Worm (Caenorhabditis elegans): ENCODE results near the gene ddi-1.

The ddi-1 gene

ce11 chrIV:6522305-6522917, at the start of gene ddi-1:
TSS of gene ddi-1 (plus strand) at chrIV:6522867.
- no peak for TF ChIP-seq unc-62 (GFP tag; optimal IDR thresholded peaks at IDR 0.05)

ce11 chrIV:6473140-6473539, 49.5 kb upstream of the ddi-1 start, which contains the start of gene Y73B6BL.27:
TSS of gene Y73B6BL.27 (minus strand) at chrIV:6473240.
- no peak for TF ChIP-seq unc-62 (GFP tag; optimal IDR thresholded peaks at IDR 0.05)

ce11 chrIV:6474751-6475150, 47.9 kb upstream of the ddi-1 start:
- no peak for TF ChIP-seq unc-62 (GFP tag; optimal IDR thresholded peaks at IDR 0.05)

- TF ChIP-seq unc-62 (GFP tag; optimal IDR thresholded peaks at IDR 0.05) = no peak
Measured at ce11 chrIV:6480221-6480620, 42.4 kb upstream of the ddi-1 start, which contains the start of gene tyr-6. TSS of gene tyr-6 (plus strand) at chrIV:6480521.

ce11 chrIV:6480978-6481377, 41.7 kb upstream of the ddi-1 start:
- TF ChIP-seq unc-62 (GFP tag; optimal IDR thresholded peaks at IDR 0.05) = no peak

- TF ChIP-seq unc-62 (GFP tag; optimal IDR thresholded peaks at IDR 0.05) = no peak
Measured at ce11 chrIV:6487047-6487446, 35.6 kb upstream of the ddi-1 start, which contains the start of gene Y73B6BL.37. TSS of gene Y73B6BL.37 (plus strand) at chrIV:6487347.

- no peak for TF ChIP-seq unc-62 (GFP tag; optimal IDR thresholded peaks at IDR 0.05)
Measured at ce11 chrIV:6491915-6492314, 30.8 kb upstream of the ddi-1 start.

- TF ChIP-seq unc-62 (GFP tag; optimal IDR thresholded peaks at IDR 0.05) = no peak
Measured at ce11 chrIV:6493299-6493698, 29.4 kb upstream of the ddi-1 start, which contains the start of gene Y73B6BL.44. TSS of gene Y73B6BL.44 (plus strand) at chrIV:6493599.

- TF ChIP-seq unc-62 (GFP tag; optimal IDR thresholded peaks at IDR 0.05) = no peak
Measured at ce11 chrIV:6496103-6496502, 26.6 kb upstream of the ddi-1 start.

- no peak for TF ChIP-seq unc-62 (GFP tag; optimal IDR thresholded peaks at IDR 0.05)
Measured at ce11 chrIV:6500433-6500832, 22.2 kb upstream of the ddi-1 start.

- no peak for TF ChIP-seq unc-62 (GFP tag; optimal IDR thresholded peaks at IDR 0.05)
Measured at ce11 chrIV:6500843-6501242, 21.8 kb upstream of the ddi-1 start.

ce11 chrIV:6502725-6503124, 19.9 kb upstream of the ddi-1 start:
- TF ChIP-seq unc-62 (GFP tag; optimal IDR thresholded peaks at IDR 0.05) = no peak

- no peak for TF ChIP-seq unc-62 (GFP tag; optimal IDR thresholded peaks at IDR 0.05)
Measured at ce11 chrIV:6506424-6506823, 16.2 kb upstream of the ddi-1 start, which contains the start of gene pqn-89. TSS of gene pqn-89 (plus strand) at chrIV:6506724.

ce11 chrIV:6511767-6512166, 10.9 kb upstream of the ddi-1 start:
- TF ChIP-seq unc-62 (GFP tag; optimal IDR thresholded peaks at IDR 0.05) = no peak

- TF ChIP-seq unc-62 (GFP tag; optimal IDR thresholded peaks at IDR 0.05) = no peak
Measured at ce11 chrIV:6514700-6515099, 8.0 kb upstream of the ddi-1 start.

- TF ChIP-seq unc-62 (GFP tag; optimal IDR thresholded peaks at IDR 0.05) = no peak
Measured at ce11 chrIV:6517859-6518258, 4.8 kb upstream of the ddi-1 start, which contains the start of gene C01G5.7. TSS of gene C01G5.7 (plus strand) at chrIV:6518159.

ce11 chrIV:6519593-6519992, 3.1 kb upstream of the ddi-1 start, which contains the start of gene C01G5.9:
TSS of gene C01G5.9 (plus strand) at chrIV:6519893.
- no peak for TF ChIP-seq unc-62 (GFP tag; optimal IDR thresholded peaks at IDR 0.05)

- no peak for TF ChIP-seq unc-62 (GFP tag; optimal IDR thresholded peaks at IDR 0.05)
Measured at ce11 chrIV:6523773-6524172, 1.1 kb downstream of the ddi-1 start.

All from whole organism, dauer.